Worm (Caenorhabditis elegans): ENCODE measurements around the gene R05H5.3.
A peak's percentile ranks its signal among the peaks of the same experiment; 100 is the strongest.

Gene R05H5.3

ce11 chrII:10206425-10206824 is 9.0 kb downstream of the R05H5.3 start, which contains the start of gene T01E8.1:
Gene T01E8.1 (plus strand): TSS chrII:10206725.
- TF ChIP-seq mab-9 (GFP tag; IDR thresholded peaks at IDR 0.05) (no peak), dsc-1 (tag; optimal IDR thresholded peaks at IDR 0.05) (peak; percentile 37), hlh-17 (GFP tag; optimal IDR thresholded peaks at IDR 0.05; ENCODE audit: borderline replicate concordance) (no peak)

ce11 chrII:10218171-10218570 is 20.7 kb downstream of the R05H5.3 start, which contains the start of gene ref-1:
Gene ref-1 (plus strand): TSS chrII:10218471.
- TF ChIP-seq nhr-84 (tag; optimal IDR thresholded peaks at IDR 0.05) (no peak), aha-1 (tag; optimal IDR thresholded peaks at IDR 0.05) (no peak), efl-1 (optimal IDR thresholded peaks at IDR 0.05) (no peak), efl-1 (GFP tag; optimal IDR thresholded peaks at IDR 0.05 in 1 of 2) (peak in 1 of 2 experiments; percentile 54)

- TF ChIP-seq blmp-1 (tag; optimal IDR thresholded peaks at IDR 0.05) (peak; percentile 26), lin-14 (GFP tag; optimal IDR thresholded peaks at IDR 0.05) (peak; percentile 66), nhr-237 (tag; optimal IDR thresholded peaks at IDR 0.05) (no peak), mef-2 (tag; optimal IDR thresholded peaks at IDR 0.05) (no peak), nhr-71 (tag; optimal IDR thresholded peaks at IDR 0.05) (no peak)
These were observed 23.2 kb downstream of the R05H5.3 start for ce11 chrII:10220631-10221030.

- TF ChIP-seq lin-13 (GFP tag; optimal IDR thresholded peaks at IDR 0.05) (no peak), elt-2 (tag; optimal IDR thresholded peaks at IDR 0.05) (peak; percentile 68)
These were observed 24.2 kb downstream of the R05H5.3 start for ce11 chrII:10221627-10222026.

- TF ChIP-seq efl-1 (optimal IDR thresholded peaks at IDR 0.05), result no peak
- TF ChIP-seq efl-1 (GFP tag; optimal IDR thresholded peaks at IDR 0.05 in 1 of 2), result peak in 1 of 2 experiments; percentile 38
- TF ChIP-seq C34B4.2 (tag; optimal IDR thresholded peaks at IDR 0.05), result no peak
- no peak for TF ChIP-seq ceh-63 (GFP tag; optimal IDR thresholded peaks at IDR 0.05)
- TF ChIP-seq nhr-47 (tag; optimal IDR thresholded peaks at IDR 0.05), result no peak
- TF ChIP-seq irx-1 (tag; optimal IDR thresholded peaks at IDR 0.05), result no peak
- TF ChIP-seq isw-1 (GFP tag; IDR thresholded peaks at IDR 0.05), result no peak
These were observed 25.2 kb downstream of the R05H5.3 start, which contains the start of gene plc-3 for ce11 chrII:10222577-10222976. Gene plc-3 (plus strand): TSS chrII:10222877.

- TF ChIP-seq nhr-47 (tag; optimal IDR thresholded peaks at IDR 0.05) (no peak), ets-5 (GFP tag; IDR thresholded peaks at IDR 0.05) (no peak), sup-37 (GFP tag; optimal IDR thresholded peaks at IDR 0.05) (no peak), efl-3 (GFP tag; optimal IDR thresholded peaks at IDR 0.05) (no peak), ceh-8 (GFP tag; optimal IDR thresholded peaks at IDR 0.05) (no peak), nhr-85 (tag) (no peak)
These were observed 29.6 kb downstream of the R05H5.3 start, which contains the start of gene srh-135 for ce11 chrII:10227030-10227429. Gene srh-135 (minus strand): TSS chrII:10227130.

- TF ChIP-seq nhr-90 (tag; optimal IDR thresholded peaks at IDR 0.05; ENCODE audit: poor library complexity) (no peak), unc-98 (GFP tag; IDR thresholded peaks at IDR 0.05) (no peak), Y116A8C.19 (tag; optimal IDR thresholded peaks at IDR 0.05; ENCODE audit: borderline replicate concordance) (no peak), zag-1 (tag; optimal IDR thresholded peaks at IDR 0.05) (no peak), lsy-2 (tag; optimal IDR thresholded peaks at IDR 0.05) (no peak), aly-2 (tag; optimal IDR thresholded peaks at IDR 0.05) (no peak), xbp-1 (tag; optimal IDR thresholded peaks at IDR 0.05) (no peak), ztf-4 (tag; optimal IDR thresholded peaks at IDR 0.05) (no peak), swsn-7 (tag; optimal IDR thresholded peaks at IDR 0.05) (no peak), nhr-47 (tag; optimal IDR thresholded peaks at IDR 0.05) (no peak), sup-37 (GFP tag; optimal IDR thresholded peaks at IDR 0.05) (no peak), ces-1 (GFP tag; optimal IDR thresholded peaks at IDR 0.05) (no peak), lir-3 (tag; optimal IDR thresholded peaks at IDR 0.05; ENCODE audit: poor library complexity) (no peak), efl-1 (optimal IDR thresholded peaks at IDR 0.05) (no peak), efl-1 (GFP tag; optimal IDR thresholded peaks at IDR 0.05 in 1 of 2) (no peak)
These were observed 33.5 kb downstream of the R05H5.3 start, which contains the start of gene T01E8.8 for ce11 chrII:10230972-10231371. Gene T01E8.8 (plus strand): TSS chrII:10231272.

Measured in whole organism, L1 larva.